Worm (Caenorhabditis elegans): Measurements from ENCODE around the gene cbp-3.

The cbp-3 gene

ce11 chrIII:9964416-9964815, 50.6 kb downstream of the cbp-3 start:
- TF ChIP-seq dmd-4 (tag; optimal IDR thresholded peaks at IDR 0.05) (no peak), unc-55 (GFP tag; optimal IDR thresholded peaks at IDR 0.05) (no peak), gmeb-1 (tag; optimal IDR thresholded peaks at IDR 0.05) (no peak), R02D3.7 (tag; optimal IDR thresholded peaks at IDR 0.05) (no peak), nhr-10 (tag; optimal IDR thresholded peaks at IDR 0.05) (no peak), nhr-77 (tag; optimal IDR thresholded peaks at IDR 0.05) (no peak), ztf-11 (tag; optimal IDR thresholded peaks at IDR 0.05) (no peak)

DNA sequence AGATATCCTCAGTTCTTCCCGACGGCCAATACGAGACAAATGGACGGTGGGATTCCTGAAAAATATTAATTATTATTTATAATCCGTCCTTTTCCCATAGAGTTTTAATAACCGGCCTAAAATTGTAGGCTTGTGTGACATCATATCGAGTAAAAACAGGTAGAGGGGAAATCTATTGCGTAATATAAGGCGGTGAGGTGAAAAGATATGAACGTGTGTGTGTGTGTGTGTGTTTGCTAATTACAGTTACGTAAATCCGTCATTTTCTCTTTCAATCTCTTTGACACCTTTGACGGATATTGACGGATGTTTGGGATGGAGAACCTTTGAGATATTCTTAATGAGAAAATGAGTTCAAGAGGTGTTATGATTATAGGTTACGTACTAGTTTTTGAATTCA, 51.7 kb downstream of the cbp-3 start:
- TF ChIP-seq unc-55 (GFP tag; optimal IDR thresholded peaks at IDR 0.05): no peak
- TF ChIP-seq elt-3 (tag; optimal IDR thresholded peaks at IDR 0.05): no peak
- TF ChIP-seq nhr-11 (tag; optimal IDR thresholded peaks at IDR 0.05): no peak
- no peak for TF ChIP-seq blmp-1 (tag; optimal IDR thresholded peaks at IDR 0.05; ENCODE audit: insufficient read depth)

- no peak for TF ChIP-seq nhr-21 (tag; optimal IDR thresholded peaks at IDR 0.05)
- TF ChIP-seq fos-1 (tag; optimal IDR thresholded peaks at IDR 0.05): no peak
Observed at ce11 chrIII:9969371-9969770, 55.6 kb downstream of the cbp-3 start.

ce11 chrIII:9972192-9972811, 58.5 kb downstream of the cbp-3 start:
- TF ChIP-seq sma-9 (GFP tag; optimal IDR thresholded peaks at IDR 0.05) (no peak), sma-9 (tag; optimal IDR thresholded peaks at IDR 0.05) (no peak), sma-3 (GFP tag; optimal IDR thresholded peaks at IDR 0.05) (no peak), nhr-129 (tag; optimal IDR thresholded peaks at IDR 0.05) (no peak), F13H6.1 (tag; optimal IDR thresholded peaks at IDR 0.05) (no peak), skn-1 (tag; optimal IDR thresholded peaks at IDR 0.05) (no peak), Y55F3AM.14 (GFP tag; optimal IDR thresholded peaks at IDR 0.05) (no peak), peb-1 (tag; optimal IDR thresholded peaks at IDR 0.05) (no peak), lin-11 (tag; optimal IDR thresholded peaks at IDR 0.05) (no peak), ceh-16 (tag; optimal IDR thresholded peaks at IDR 0.05) (no peak), R02D3.7 (tag; optimal IDR thresholded peaks at IDR 0.05) (no peak), alr-1 (tag; optimal IDR thresholded peaks at IDR 0.05) (no peak), unc-55 (GFP tag; optimal IDR thresholded peaks at IDR 0.05) (no peak), nhr-21 (tag; optimal IDR thresholded peaks at IDR 0.05) (no peak), mab-5 (tag; optimal IDR thresholded peaks at IDR 0.05) (no peak), gmeb-1 (tag; optimal IDR thresholded peaks at IDR 0.05) (no peak), fos-1 (tag; optimal IDR thresholded peaks at IDR 0.05) (no peak), snpc-4 (tag; optimal IDR thresholded peaks at IDR 0.05) (no peak), aly-2 (tag; optimal IDR thresholded peaks at IDR 0.05) (no peak), ZK546.5 (tag; optimal IDR thresholded peaks at IDR 0.05) (no peak), nhr-77 (tag; optimal IDR thresholded peaks at IDR 0.05) (no peak)

DNA sequence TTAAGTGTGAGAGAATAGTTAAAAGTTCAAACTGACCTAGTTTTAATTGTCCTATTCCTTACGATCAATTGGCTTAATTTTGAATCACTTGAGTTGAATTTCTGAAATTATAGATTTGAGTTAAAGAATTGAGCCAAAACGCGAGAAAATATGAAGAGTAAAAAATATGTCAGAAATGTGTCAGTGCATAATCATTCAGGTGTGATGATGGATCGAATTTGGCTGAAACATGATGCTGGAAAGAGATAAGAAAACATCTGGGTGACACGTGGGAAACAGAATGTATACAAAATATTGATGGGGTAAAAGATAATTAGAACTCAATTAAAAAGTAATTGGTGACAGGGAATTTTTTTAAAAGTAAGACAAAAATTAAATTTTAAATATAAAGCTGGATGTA, 60.0 kb downstream of the cbp-3 start, which contains the start of gene R10E12.2:
Gene R10E12.2 (minus strand): TSS at position 101 of the 400 bp plus-strand sequence.
- TF ChIP-seq C34F6.9 (tag; optimal IDR thresholded peaks at IDR 0.05) (no peak), nhr-11 (tag; optimal IDR thresholded peaks at IDR 0.05) (no peak), sem-4 (tag; optimal IDR thresholded peaks at IDR 0.05) (no peak), elt-3 (tag; optimal IDR thresholded peaks at IDR 0.05) (no peak), snpc-4 (tag; optimal IDR thresholded peaks at IDR 0.05) (no peak), lin-11 (tag; optimal IDR thresholded peaks at IDR 0.05) (no peak), ceh-16 (tag; optimal IDR thresholded peaks at IDR 0.05) (no peak), mdl-1 (tag; optimal IDR thresholded peaks at IDR 0.05) (no peak)

All from whole organism, L2 larva.